Worm (Caenorhabditis elegans): Measurements from ENCODE around the gene K05D4.9.

DNA sequence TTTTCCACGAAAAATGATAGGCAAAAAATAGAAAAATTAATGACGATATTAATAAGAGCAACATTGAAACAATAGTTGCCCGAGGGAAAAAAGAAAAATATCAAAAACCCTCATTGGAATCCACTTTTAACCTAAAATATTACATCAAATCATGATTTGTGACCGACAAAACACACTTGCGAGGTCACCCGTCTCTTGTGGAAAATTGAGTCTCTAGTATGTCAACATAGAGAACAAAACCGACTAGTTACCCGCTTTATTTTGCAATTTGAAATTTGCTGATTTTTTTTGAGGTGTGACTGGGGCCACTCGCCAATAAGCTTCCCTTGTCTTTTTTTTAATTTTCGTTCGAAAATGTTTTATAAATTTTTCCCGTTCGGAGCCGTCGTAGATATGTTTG, 4.1 kb upstream of the K05D4.9 start, which contains the start of gene cyp-33D1:
- TF ChIP-seq ztf-29 (GFP tag; IDR thresholded peaks at IDR 0.05) (no peak), klf-2 (GFP tag; conservative IDR thresholded peaks at IDR 0.05) (no peak), ref-1 (GFP tag; conservative IDR thresholded peaks at IDR 0.05) (no peak)

All from whole organism, midembryonic.